Worm (Caenorhabditis elegans) whole organism, mixed stage, embryonic: ENCODE results near the gene pstk-1.

ENCODE experiments used
- M03D4.4 ChIP-seq: sonication (generic microtip); optimal IDR thresholded peaks from 2 replicates; lab custom pipeline; 2017; ENCODE audit warnings: mild to moderate bottlenecking, missing genetic modification characterization, missing compliant biosample characterization
- bed-3 ChIP-seq: fragments of 200-800 bp; sonication (Bioruptor generic); optimal IDR thresholded peaks from 3 replicates; lab custom pipeline; 2018; ENCODE audit warnings: mild to moderate bottlenecking, missing genetic modification characterization, moderate library complexity, missing compliant biosample characterization
- ceh-39 ChIP-seq: fragments of 150-350 bp; optimal IDR thresholded peaks from 2 replicates; lab custom pipeline; 2014; ENCODE audit warnings: missing biosample characterization, missing genetic modification characterization
- ceh-43 ChIP-seq: fragments of 200-800 bp; sonication (Bioruptor generic); optimal IDR thresholded peaks from 2 replicates; lab custom pipeline; 2018; ENCODE audit warnings: mild to moderate bottlenecking, missing genetic modification characterization, moderate library complexity, missing compliant biosample characterization
- ceh-83 ChIP-seq: fragments of 200-800 bp; sonication (Bioruptor generic); optimal IDR thresholded peaks from 2 replicates; lab custom pipeline; 2018; ENCODE audit warnings: mild to moderate bottlenecking, missing genetic modification characterization, missing compliant biosample characterization
- ces-1 ChIP-seq: fragments of 150-350 bp; optimal IDR thresholded peaks from 2 replicates; lab custom pipeline; 2014; ENCODE audit warnings: missing biosample characterization, missing genetic modification reagents, missing genetic modification characterization
- cnd-1 ChIP-seq: fragments of 200-800 bp; sonication (Bioruptor generic); optimal IDR thresholded peaks from 2 replicates; lab custom pipeline; 2018; ENCODE audit warnings: mild to moderate bottlenecking, missing genetic modification characterization, missing compliant biosample characterization
- drap-1 ChIP-seq: fragments of 200-800 bp; sonication (Bioruptor generic); optimal IDR thresholded peaks from 3 replicates; lab custom pipeline; 2018; ENCODE audit warnings: mild to moderate bottlenecking, missing genetic modification characterization, missing compliant biosample characterization
- elt-1 ChIP-seq: sonication (generic microtip); optimal IDR thresholded peaks from 2 replicates; lab custom pipeline; 2017; ENCODE audit warnings: missing genetic modification characterization, mild to moderate bottlenecking, missing compliant biosample characterization, antibody characterized with exemption, moderate library complexity, borderline replicate concordance; ENCODE audit not compliant: insufficient read depth
- elt-3 ChIP-seq: fragments of 150-350 bp; optimal IDR thresholded peaks from 2 replicates; lab custom pipeline; 2014; ENCODE audit warnings: missing biosample characterization, missing genetic modification characterization
- flh-1 ChIP-seq: fragments of 200-800 bp; sonication (Bioruptor generic); optimal IDR thresholded peaks from 2 replicates; lab custom pipeline; 2018; ENCODE audit warnings: mild to moderate bottlenecking, missing genetic modification characterization, moderate library complexity, missing compliant biosample characterization
- ham-2 ChIP-seq: fragments of 200-800 bp; sonication (Bioruptor generic); optimal IDR thresholded peaks from 2 replicates; lab custom pipeline; 2018; ENCODE audit warnings: mild to moderate bottlenecking, missing genetic modification characterization, missing compliant biosample characterization
- hlh-1 ChIP-seq: fragments of 150-350 bp; optimal IDR thresholded peaks from 2 replicates; lab custom pipeline; 2014; ENCODE audit warnings: missing biosample characterization, missing genetic modification reagents, missing genetic modification characterization
- lin-13 ChIP-seq: fragments of 150-350 bp; optimal IDR thresholded peaks from 2 replicates; lab custom pipeline; 2014; ENCODE audit warnings: missing biosample characterization, missing genetic modification characterization
- lin-32 ChIP-seq: fragments of 200-800 bp; sonication (Bioruptor generic); optimal IDR thresholded peaks from 2 replicates; lab custom pipeline; 2018; ENCODE audit warnings: mild to moderate bottlenecking, missing genetic modification characterization, missing compliant biosample characterization
- lsy-2 ChIP-seq: fragments of 150-350 bp; optimal IDR thresholded peaks from 2 replicates; lab custom pipeline; 2014; ENCODE audit warnings: missing biosample characterization, missing genetic modification characterization
- mab-5 ChIP-seq: fragments of 150-350 bp; optimal IDR thresholded peaks from 2 replicates; lab custom pipeline; 2014; ENCODE audit warnings: missing biosample characterization, missing genetic modification characterization
- mep-1 ChIP-seq: fragments of 150-350 bp; optimal IDR thresholded peaks from 2 replicates; lab custom pipeline; 2017; ENCODE audit warnings: missing biosample characterization, missing genetic modification reagents, missing genetic modification characterization, inconsistent platforms
- mls-2 ChIP-seq: sonication (generic microtip); optimal IDR thresholded peaks from 2 replicates; lab custom pipeline; 2016; ENCODE audit warnings: mild to moderate bottlenecking, missing genetic modification characterization, moderate library complexity, missing compliant biosample characterization
- nhr-12 ChIP-seq: fragments of 150-350 bp; optimal IDR thresholded peaks from 2 replicates; lab custom pipeline; 2014; ENCODE audit warnings: missing biosample characterization, missing genetic modification characterization
- nhr-2 ChIP-seq: fragments of 150-350 bp; optimal IDR thresholded peaks from 2 replicates; lab custom pipeline; 2014; ENCODE audit warnings: missing biosample characterization, missing genetic modification characterization
- nhr-237 ChIP-seq: fragments of 150-350 bp; optimal IDR thresholded peaks from 2 replicates; lab custom pipeline; 2014; ENCODE audit warnings: missing biosample characterization, missing genetic modification characterization
- sem-2 ChIP-seq: fragments of 200-800 bp; sonication (Bioruptor generic); optimal IDR thresholded peaks from 2 replicates; lab custom pipeline; 2018; ENCODE audit warnings: mild to moderate bottlenecking, missing genetic modification characterization, missing compliant biosample characterization
- sptf-1 ChIP-seq: sonication (generic microtip); optimal IDR thresholded peaks from 2 replicates; lab custom pipeline; 2017; ENCODE audit warnings: mild to moderate bottlenecking, missing genetic modification characterization, moderate library complexity, missing compliant biosample characterization
- tbx-8 ChIP-seq: fragments of 200-800 bp; sonication (Bioruptor generic); optimal IDR thresholded peaks from 2 replicates; lab custom pipeline; 2018; ENCODE audit warnings: mild to moderate bottlenecking, missing genetic modification characterization, moderate library complexity, missing compliant biosample characterization
- unc-39 ChIP-seq: fragments of 150-350 bp; optimal IDR thresholded peaks from 2 replicates; lab custom pipeline; 2014; ENCODE audit warnings: missing biosample characterization, missing genetic modification characterization
- zip-8 ChIP-seq: fragments of 150-350 bp; optimal IDR thresholded peaks from 2 replicates; lab custom pipeline; 2014; ENCODE audit warnings: missing biosample characterization, missing genetic modification characterization
- ztf-11 ChIP-seq: fragments of 150-350 bp; optimal IDR thresholded peaks from 2 replicates; lab custom pipeline; 2014; ENCODE audit warnings: missing biosample characterization, missing genetic modification characterization

pstk-1 gene

ce11 chrIII:12466310-12466709, at the start of gene pstk-1:
pstk-1 (plus strand) TSS chrIII:12466610.
- TF ChIP-seq lsy-2 (tag; lab: Kevin White, UChicago) (no peak), ztf-11 (no peak)
- TF ChIP-seq, all 35 proteins: peak for 0

- TF ChIP-seq bed-3 (GFP tag; lab: Kevin White, UChicago) (no peak), ceh-43 (GFP tag; lab: Kevin White, UChicago) (no peak), drap-1 (GFP tag; lab: Kevin White, UChicago) (no peak), lin-32 (GFP tag; lab: Kevin White, UChicago) (no peak), ceh-39 (tag; lab: Kevin White, UChicago) (no peak), mep-1 (tag; lab: Kevin White, UChicago) (no peak), ztf-11 (no peak), ham-2 (GFP tag; lab: Kevin White, UChicago) (no peak)
These were observed 46.2 kb upstream of the pstk-1 start for ce11 chrIII:12420256-12420655.

ce11 chrIII:12421708-12422107, 44.7 kb upstream of the pstk-1 start, which contains the start of gene tat-1:
tat-1 (minus strand) TSS chrIII:12421718.
- no peak for TF ChIP-seq nhr-12 (tag; lab: Kevin White, UChicago)
- TF ChIP-seq M03D4.4 (tag; lab: Kevin White, UChicago), result no peak
- no peak for TF ChIP-seq flh-1 (GFP tag; lab: Kevin White, UChicago)
- TF ChIP-seq nhr-2 (tag; lab: Kevin White, UChicago), result no peak

ce11 chrIII:12424066-12424465, 42.3 kb upstream of the pstk-1 start:
- TF ChIP-seq zip-8 (tag; lab: Kevin White, UChicago) (no peak), cnd-1 (no peak), ztf-11 (no peak), sem-2 (no peak), hlh-1 (tag; lab: Kevin White, UChicago) (no peak), lsy-2 (tag; lab: Kevin White, UChicago) (no peak), mab-5 (no peak), elt-1 (tag; lab: Kevin White, UChicago) (no peak)

ce11 chrIII:12424663-12425062, 41.7 kb upstream of the pstk-1 start:
- no peak for TF ChIP-seq elt-3
- no peak for TF ChIP-seq ces-1 (GFP tag; lab: Kevin White, UChicago)
- TF ChIP-seq ceh-83 (GFP tag; lab: Kevin White, UChicago), result no peak
- TF ChIP-seq unc-39 (tag; lab: Kevin White, UChicago), result no peak
- TF ChIP-seq lin-32 (GFP tag; lab: Kevin White, UChicago), result no peak
- no peak for TF ChIP-seq sptf-1 (tag; lab: Kevin White, UChicago)
- no peak for TF ChIP-seq hlh-1 (tag; lab: Kevin White, UChicago)
- TF ChIP-seq cnd-1, result no peak

ce11 chrIII:12425846-12426405, 40.5 kb upstream of the pstk-1 start:
- no peak for TF ChIP-seq lsy-2 (tag; lab: Kevin White, UChicago)
- TF ChIP-seq drap-1 (GFP tag; lab: Kevin White, UChicago), result no peak
- TF ChIP-seq tbx-8, result no peak
- no peak for TF ChIP-seq bed-3 (GFP tag; lab: Kevin White, UChicago)
- TF ChIP-seq unc-39 (tag; lab: Kevin White, UChicago), result no peak
- no peak for TF ChIP-seq nhr-237 (tag; lab: Kevin White, UChicago)
- TF ChIP-seq nhr-2 (tag; lab: Kevin White, UChicago), result no peak
- TF ChIP-seq elt-1 (tag; lab: Kevin White, UChicago), result no peak
- no peak for TF ChIP-seq mls-2 (tag; lab: Kevin White, UChicago)
- no peak for TF ChIP-seq lin-13 (tag; lab: Kevin White, UChicago)
- no peak for TF ChIP-seq M03D4.4 (tag; lab: Kevin White, UChicago)
- TF ChIP-seq ces-1 (GFP tag; lab: Kevin White, UChicago), result no peak
